Fruit fly (Drosophila melanogaster) whole organism, embryonic: ENCODE results near the gene Shawn.
A peak's percentile ranks its signal among the peaks of the same experiment; 100 is the strongest.

Experiments used
- Bdp1 ChIP-seq: fragments of 200-800 bp; sonication (Bioruptor generic); optimal IDR thresholded peaks from 3 replicates; lab custom pipeline; 2016; ENCODE audit warnings: missing biosample characterization, missing genetic modification characterization
- CG10147 ChIP-seq: fragments of 200-800 bp; sonication (Bioruptor generic); optimal IDR thresholded peaks from 2 replicates; lab custom pipeline; 2019; ENCODE audit warnings: missing biosample characterization, mild to moderate bottlenecking, missing genetic modification characterization, moderate library complexity
- CG1024 ChIP-seq: fragments of 200-800 bp; sonication (Bioruptor generic); IDR thresholded peaks from 2 replicates; pipeline ENCODE4 v1.3.6; 2022; ENCODE audit warnings: missing biosample characterization, missing genetic modification characterization
- CG11398 ChIP-seq: fragments of 200-800 bp; sonication (Bioruptor generic); optimal IDR thresholded peaks from 2 replicates; lab custom pipeline; 2016; ENCODE audit warnings: missing biosample characterization, missing genetic modification characterization
- CG12769 ChIP-seq: fragments of 200-800 bp; sonication (Bioruptor generic); optimal IDR thresholded peaks from 2 replicates; lab custom pipeline; 2019; ENCODE audit warnings: missing biosample characterization, mild to moderate bottlenecking, missing genetic modification characterization, moderate library complexity
- CG14050 ChIP-seq: fragments of 200-800 bp; sonication (Bioruptor generic); IDR thresholded peaks from 3 replicates; pipeline ENCODE4 v1.3.6; 2022; ENCODE audit warnings: missing biosample characterization, missing genetic modification characterization
- CG14860 ChIP-seq: fragments of 200-800 bp; sonication (Bioruptor generic); IDR thresholded peaks from 3 replicates; pipeline ENCODE4 v1.3.6; 2022; ENCODE audit warnings: missing biosample characterization, missing genetic modification characterization; ENCODE audit not compliant: partially characterized antibody
- CG15479 ChIP-seq: fragments of 200-800 bp; sonication (Bioruptor generic); optimal IDR thresholded peaks from 3 replicates; lab custom pipeline; 2019; ENCODE audit warnings: missing biosample characterization, mild to moderate bottlenecking, missing genetic modification characterization, moderate library complexity
- CG1603 ChIP-seq: fragments of 200-800 bp; sonication (Bioruptor generic); optimal IDR thresholded peaks from 2 replicates; lab custom pipeline; 2019; ENCODE audit warnings: missing biosample characterization, mild to moderate bottlenecking, missing genetic modification characterization, moderate library complexity
- CG17612 ChIP-seq: fragments of 200-800 bp; sonication (Bioruptor generic); IDR thresholded peaks from 2 replicates; pipeline ENCODE4 v1.3.6; 2022; ENCODE audit warnings: missing biosample characterization, missing genetic modification characterization
- CG18262 ChIP-seq: fragments of 200-800 bp; optimal IDR thresholded peaks from 3 replicates; lab custom pipeline; 2019; ENCODE audit warnings: missing biosample characterization, mild to moderate bottlenecking, missing genetic modification characterization, moderate library complexity
- CG18476 ChIP-seq: fragments of 200-800 bp; sonication (Bioruptor generic); optimal IDR thresholded peaks from 2 replicates; lab custom pipeline; 2016; ENCODE audit warnings: missing biosample characterization, mild to moderate bottlenecking, missing genetic modification characterization
- CG2116 ChIP-seq: fragments of 200-800 bp; sonication (Bioruptor generic); optimal IDR thresholded peaks from 3 replicates; lab custom pipeline; 2018; ENCODE audit warnings: missing biosample characterization, mild to moderate bottlenecking, missing genetic modification characterization
- CG2875 ChIP-seq: fragments of 200-800 bp; sonication (Bioruptor generic); optimal IDR thresholded peaks from 2 replicates; lab custom pipeline; 2017; ENCODE audit warnings: missing biosample characterization, mild to moderate bottlenecking, missing genetic modification characterization, missing genetic modification reagents
- CG31224 ChIP-seq: fragments of 200-800 bp; sonication (Bioruptor generic); IDR thresholded peaks from 2 replicates; pipeline ENCODE4 v1.3.6; 2022; ENCODE audit warnings: missing biosample characterization, missing genetic modification characterization
- CG32767 ChIP-seq: fragments of 200-800 bp; sonication (Bioruptor generic); IDR thresholded peaks from 2 replicates; pipeline ENCODE4 v1.3.6; 2022; ENCODE audit warnings: missing biosample characterization, missing genetic modification characterization
- CG32772 ChIP-seq: fragments of 200-800 bp; sonication (Bioruptor generic); IDR thresholded peaks from 2 replicates; pipeline ENCODE4 v1.3.6; 2022; ENCODE audit warnings: missing biosample characterization, missing genetic modification characterization
- CG34422 ChIP-seq: fragments of 200-800 bp; sonication (Bioruptor generic); IDR thresholded peaks from 3 replicates; pipeline ENCODE4 v1.3.6; 2022; ENCODE audit warnings: missing biosample characterization, missing genetic modification characterization
- CG3995 ChIP-seq: fragments of 200-800 bp; sonication (Bioruptor generic); optimal IDR thresholded peaks from 3 replicates; lab custom pipeline; 2016; ENCODE audit warnings: missing biosample characterization, missing genetic modification characterization
- CG4282 ChIP-seq: fragments of 200-800 bp; sonication (Bioruptor generic); optimal IDR thresholded peaks from 2 replicates; lab custom pipeline; 2016; ENCODE audit warnings: missing biosample characterization, missing genetic modification characterization
- CG4424 ChIP-seq: fragments of 200-800 bp; sonication (Bioruptor generic); optimal IDR thresholded peaks from 3 replicates; lab custom pipeline; 2016; ENCODE audit warnings: missing biosample characterization, missing genetic modification characterization
- CG5245 ChIP-seq: fragments of 200-800 bp; sonication (Bioruptor generic); optimal IDR thresholded peaks from 3 replicates; lab custom pipeline; 2016; ENCODE audit warnings: missing biosample characterization, missing genetic modification characterization
- CG7271 ChIP-seq: fragments of 200-800 bp; sonication (Bioruptor generic); optimal IDR thresholded peaks from 2 replicates; lab custom pipeline; 2018; ENCODE audit warnings: missing biosample characterization, mild to moderate bottlenecking, missing genetic modification characterization, moderate library complexity
- CG7357 ChIP-seq: fragments of 200-800 bp; sonication (Bioruptor generic); IDR thresholded peaks from 3 replicates; pipeline ENCODE4 v1.3.6; 2022; ENCODE audit warnings: missing biosample characterization, missing genetic modification characterization
- CG8281 ChIP-seq: fragments of 200-800 bp; sonication (Bioruptor generic); optimal IDR thresholded peaks from 2 replicates; lab custom pipeline; 2018; ENCODE audit warnings: missing biosample characterization, mild to moderate bottlenecking, missing genetic modification characterization, moderate library complexity
- CG8924 ChIP-seq: fragments of 200-800 bp; optimal IDR thresholded peaks from 3 replicates; lab custom pipeline; 2019; ENCODE audit warnings: missing biosample characterization, mild to moderate bottlenecking, missing genetic modification characterization, moderate library complexity
- Dip2 ChIP-seq: fragments of 200-800 bp; sonication (Bioruptor generic); IDR thresholded peaks from 2 replicates; pipeline ENCODE4 v1.3.6; 2022; ENCODE audit warnings: missing biosample characterization, missing genetic modification characterization
- Hmx ChIP-seq: fragments of 200-800 bp; sonication (Bioruptor generic); optimal IDR thresholded peaks from 2 replicates; lab custom pipeline; 2016; ENCODE audit warnings: missing biosample characterization, missing genetic modification characterization
- Lim3 ChIP-seq: fragments of 200-800 bp; sonication (Bioruptor generic); IDR thresholded peaks from 2 replicates; pipeline ENCODE4 v1.3.6; 2022; ENCODE audit warnings: missing biosample characterization, missing genetic modification characterization
- Med ChIP-seq: fragments of 200-800 bp; sonication (Bioruptor generic); peaks from one replicate; lab custom pipeline; 2016; ENCODE audit warnings: missing biosample characterization, missing genetic modification characterization, mild to moderate bottlenecking, inconsistent platforms, moderate library complexity
- NFAT ChIP-seq: fragments of 200-800 bp; sonication (Bioruptor generic); IDR thresholded peaks from 2 replicates; pipeline ENCODE4 v1.3.6; 2022; ENCODE audit warnings: missing biosample characterization, missing genetic modification characterization
- Optix ChIP-seq: fragments of 200-800 bp; sonication (Bioruptor generic); IDR thresholded peaks from 3 replicates; pipeline ENCODE4 v1.3.6; 2022; ENCODE audit warnings: missing biosample characterization, missing genetic modification characterization
- Ssrp ChIP-seq: fragments of 200-800 bp; sonication (Bioruptor generic); optimal IDR thresholded peaks from 2 replicates; lab custom pipeline; 2018; ENCODE audit warnings: missing biosample characterization, mild to moderate bottlenecking, missing genetic modification characterization, moderate library complexity
- Tbp ChIP-seq: fragments of >200 bp; optimal IDR thresholded peaks from 2 replicates; lab custom pipeline; 2018; ENCODE audit warnings: missing biosample characterization, missing genetic modification characterization
- bcd ChIP-seq: fragments of 200-800 bp; sonication (Bioruptor generic); optimal IDR thresholded peaks from 2 replicates; lab custom pipeline; 2017; ENCODE audit warnings: missing biosample characterization, mild to moderate bottlenecking, missing genetic modification characterization
- chn ChIP-seq: fragments of 200-800 bp; sonication (Bioruptor generic); optimal IDR thresholded peaks from 2 replicates; lab custom pipeline; 2016; ENCODE audit warnings: missing biosample characterization, missing genetic modification characterization
- croc ChIP-seq: fragments of 200-800 bp; sonication (Bioruptor generic); conservative IDR thresholded peaks from 3 replicates; pipeline ENCODE4 v1.3.6; 2022; ENCODE audit warnings: missing biosample characterization, missing genetic modification characterization
- dpn ChIP-seq, 2 experiments: fragments of 200-800 bp; sonication (Bioruptor generic); optimal IDR thresholded peaks; 3 replicates each; lab custom pipeline; 2016; ENCODE audit warnings: missing biosample characterization in 2 of 2, missing genetic modification characterization in 2 of 2
- emc ChIP-seq: fragments of 200-800 bp; sonication (Bioruptor generic); optimal IDR thresholded peaks from 2 replicates; lab custom pipeline; 2016; ENCODE audit warnings: missing biosample characterization, missing genetic modification characterization
- gcm ChIP-seq: fragments of 200-800 bp; sonication (Bioruptor generic); optimal IDR thresholded peaks from 2 replicates; lab custom pipeline; 2019; ENCODE audit warnings: missing biosample characterization, mild to moderate bottlenecking, missing genetic modification characterization, moderate library complexity
- gfzf ChIP-seq: fragments of 200-800 bp; sonication (Bioruptor generic); optimal IDR thresholded peaks from 2 replicates; lab custom pipeline; 2016; ENCODE audit warnings: missing biosample characterization, mild to moderate bottlenecking, missing genetic modification characterization, moderate library complexity
- gt ChIP-seq: fragments of 200-800 bp; sonication (Bioruptor generic); IDR thresholded peaks from 2 replicates; pipeline ENCODE4 v1.3.6; 2022; ENCODE audit warnings: missing biosample characterization, missing genetic modification characterization
- insv ChIP-seq, 2 experiments: fragments of 200-800 bp; sonication (Bioruptor generic); optimal IDR thresholded peaks; 3 replicates each; lab custom pipeline; 2016 to 2018; ENCODE audit warnings: missing biosample characterization in 2 of 2, missing genetic modification characterization in 2 of 2
- kay ChIP-seq: fragments of 200-800 bp; sonication (Bioruptor generic); optimal IDR thresholded peaks from 2 replicates; lab custom pipeline; 2016; ENCODE audit warnings: missing biosample characterization, missing genetic modification characterization
- luna ChIP-seq: fragments of 200-800 bp; sonication (Bioruptor generic); optimal IDR thresholded peaks from 2 replicates; lab custom pipeline; 2016; ENCODE audit warnings: missing biosample characterization, missing genetic modification characterization
- nau ChIP-seq: fragments of 200-800 bp; sonication (Bioruptor generic); optimal IDR thresholded peaks from 3 replicates; lab custom pipeline; 2017; ENCODE audit warnings: missing biosample characterization, mild to moderate bottlenecking, missing genetic modification characterization, missing genetic modification reagents
- rib ChIP-seq: fragments of 200-800 bp; sonication (Bioruptor generic); IDR thresholded peaks from 2 replicates; pipeline ENCODE4 v1.3.6; 2022; ENCODE audit warnings: missing biosample characterization, missing genetic modification characterization
- slp2 ChIP-seq: fragments of 200-800 bp; sonication (Bioruptor generic); optimal IDR thresholded peaks from 2 replicates; lab custom pipeline; 2016; ENCODE audit warnings: missing biosample characterization, missing genetic modification characterization
- stwl ChIP-seq: fragments of 200-800 bp; sonication (Bioruptor generic); optimal IDR thresholded peaks from 3 replicates; lab custom pipeline; 2018; ENCODE audit warnings: missing biosample characterization, mild to moderate bottlenecking, missing genetic modification characterization, moderate library complexity
- vfl ChIP-seq: fragments of 200-800 bp; sonication (Bioruptor generic); optimal IDR thresholded peaks from 2 replicates; lab custom pipeline; 2016; ENCODE audit warnings: missing biosample characterization, missing genetic modification characterization

Gene Shawn

DNA sequence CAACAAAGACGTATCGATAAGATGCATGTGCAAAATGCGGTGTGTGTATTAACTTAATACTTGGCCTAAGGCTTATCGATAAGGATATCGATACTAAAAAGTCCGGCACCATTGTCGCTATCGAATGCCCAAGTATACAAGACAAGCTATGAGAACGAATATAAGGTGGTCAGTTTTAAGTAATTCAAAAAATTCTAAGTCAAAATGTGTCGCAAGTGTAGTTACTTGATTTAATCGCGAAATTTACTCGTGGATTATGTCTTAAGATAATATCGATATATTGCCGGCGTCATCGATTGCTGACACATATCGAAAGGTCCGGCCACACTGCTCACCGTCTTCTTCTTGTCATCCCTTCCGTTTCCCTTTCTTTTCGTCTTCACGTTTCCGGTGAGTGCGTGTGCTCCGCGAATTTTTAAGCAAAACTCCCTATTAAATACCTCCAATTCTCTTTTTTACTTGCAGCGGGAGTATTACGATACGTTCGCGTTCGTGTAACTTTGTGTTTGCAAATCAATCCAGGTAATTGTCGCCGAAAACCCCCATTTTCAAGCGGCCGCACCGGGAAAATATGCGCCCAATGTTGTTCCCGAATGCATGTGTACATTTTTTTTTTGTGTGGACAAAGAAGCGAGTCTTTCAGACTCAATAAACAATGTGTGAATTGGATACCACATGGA is 13.5 kb upstream of the Shawn start, which contains the start of gene RpS10b (continued):
- TF ChIP-seq kay (peak; percentile 38), CG5245 (GFP tag; lab: Kevin White, UChicago) (peak; percentile 67), Dip2 (GFP tag; lab: Robert Waterston, UW) (no peak), CG2875 (GFP tag; lab: Kevin White, UChicago) (peak; percentile 91), CG3995 (GFP tag; lab: Kevin White, UChicago) (peak; percentile 77), CG4282 (GFP tag; lab: Kevin White, UChicago) (no peak), nau (GFP tag; lab: Kevin White, UChicago) (peak; percentile 96), gfzf (GFP tag; lab: Kevin White, UChicago) (peak; percentile 62), CG34422 (GFP tag; lab: Robert Waterston, UW) (peak; percentile 84), CG18262 (tag; lab: Kevin White, UChicago) (peak; percentile 82), CG14050 (GFP tag; lab: Robert Waterston, UW) (no peak), insv (GFP tag; optimal IDR thresholded peaks at IDR 0.05; lab: Kevin White, UChicago) (peak in 1 of 2 experiments; percentile 83), CG1024 (GFP tag; lab: Robert Waterston, UW) (peak; percentile 70), Bdp1 (GFP tag; lab: Kevin White, UChicago) (peak; percentile 80), bcd (GFP tag; lab: Kevin White, UChicago) (peak; percentile 95), slp2 (GFP tag; lab: Kevin White, UChicago) (peak; percentile 91), vfl (GFP tag; lab: Kevin White, UChicago) (no peak), CG11398 (GFP tag; lab: Kevin White, UChicago) (peak; percentile 92), luna (GFP tag; lab: Kevin White, UChicago) (peak; percentile 47), CG18476 (GFP tag; lab: Kevin White, UChicago) (peak; percentile 70), Optix (GFP tag; lab: Robert Waterston, UW) (peak; percentile 78), Tbp (peak; percentile 39), CG14860 (GFP tag; lab: Robert Waterston, UW) (peak; percentile 97), CG32772 (GFP tag; lab: Robert Waterston, UW) (peak; percentile 69; the same call in 1 of the 2 replicates), Hmx (no peak), CG32767 (GFP tag; lab: Robert Waterston, UW) (no peak), dpn (GFP tag; optimal IDR thresholded peaks at IDR 0.05; lab: Kevin White, UChicago) (peak; percentile 58 to 79), NFAT (GFP tag; lab: Robert Waterston, UW) (peak; percentile 85), chn (peak; percentile 23), CG10147 (peak; percentile 88), Ssrp (tag; lab: Kevin White, UChicago) (peak; percentile 55), rib (no peak; the same call in 1 of the 2 replicates), stwl (tag; lab: Kevin White, UChicago) (peak; percentile 76), CG17612 (GFP tag; lab: Robert Waterston, UW) (peak; percentile 60; the same call in 1 of the 2 replicates), CG4424 (peak; percentile 79), gt (GFP tag; lab: Robert Waterston, UW) (0 out of 2 replicates have a peak, but pooled peaks have one; percentile 32), CG12769 (peak; percentile 78), CG31224 (GFP tag; lab: Robert Waterston, UW) (peak; percentile 59), CG15479 (GFP tag; lab: Kevin White, UChicago) (peak; percentile 53), CG8924 (tag; lab: Kevin White, UChicago) (peak; percentile 72), Med (GFP tag; lab: Kevin White, UChicago) (peak; percentile 99), gcm (peak; percentile 82), emc (GFP tag; lab: Kevin White, UChicago) (peak; percentile 84), CG8281 (tag; lab: Kevin White, UChicago) (peak; percentile 70), Lim3 (no peak), CG7357 (peak; percentile 57; the same call in 1 of the 3 replicates), CG7271 (peak; percentile 95), croc (GFP tag; lab: Robert Waterston, UW) (peak; percentile 60; the same call in 2 of the 3 replicates), CG1603 (tag; lab: Kevin White, UChicago) (peak; percentile 82), CG2116 (GFP tag; lab: Kevin White, UChicago) (peak; percentile 95)
